Worm (Caenorhabditis elegans) whole organism, early embryonic: ENCODE measurements around the gene T24E12.3.

ENCODE experiments used
- F13C5.2 ChIP-seq: sonication (generic microtip); optimal IDR thresholded peaks from 2 replicates; lab custom pipeline; 2017; ENCODE audit warnings: mild to moderate bottlenecking, missing genetic modification characterization, inconsistent platforms, missing compliant biosample characterization
- aly-1 ChIP-seq: sonication (generic microtip); optimal IDR thresholded peaks from 2 replicates; lab custom pipeline; 2016; ENCODE audit warnings: missing genetic modification characterization, missing compliant biosample characterization
- ama-1 ChIP-seq: fragments of 150-350 bp; optimal IDR thresholded peaks from 2 replicates; lab custom pipeline; 2014
- ceh-13 ChIP-seq: fragments of 200-800 bp; sonication (Bioruptor generic); optimal IDR thresholded peaks from 2 replicates; lab custom pipeline; 2018; ENCODE audit warnings: mild to moderate bottlenecking, missing genetic modification characterization, missing compliant biosample characterization
- flt-1 ChIP-seq: fragments of 200-800 bp; sonication (Bioruptor generic); IDR thresholded peaks from 2 replicates; pipeline ENCODE4 v1.3.6; 2022; ENCODE audit warnings: missing genetic modification characterization, missing compliant biosample characterization
- hmbx-1 ChIP-seq: sonication (generic microtip); optimal IDR thresholded peaks from 2 replicates; lab custom pipeline; 2016; ENCODE audit warnings: mild to moderate bottlenecking, missing genetic modification characterization, missing compliant biosample characterization
- hmg-4 ChIP-seq: fragments of 200-800 bp; sonication (Bioruptor generic); optimal IDR thresholded peaks from 2 replicates; lab custom pipeline; 2018; ENCODE audit warnings: mild to moderate bottlenecking, missing genetic modification characterization, missing compliant biosample characterization
- pes-1 ChIP-seq: fragments of 200-800 bp; sonication (Bioruptor generic); IDR thresholded peaks from 2 replicates; pipeline ENCODE4 v1.3.6; 2022; ENCODE audit warnings: missing genetic modification reagents, missing genetic modification characterization, missing compliant biosample characterization
- scrt-1 ChIP-seq: fragments of 200-800 bp; sonication (Bioruptor generic); IDR thresholded peaks from 2 replicates; pipeline ENCODE4 v1.3.6; 2022; ENCODE audit warnings: missing genetic modification characterization, missing compliant biosample characterization
- sea-1 ChIP-seq: fragments of 200-800 bp; sonication (Bioruptor generic); conservative IDR thresholded peaks from 2 replicates; pipeline ENCODE4 v1.3.6; 2022; ENCODE audit warnings: missing genetic modification characterization, missing compliant biosample characterization
- tbx-37 ChIP-seq: fragments of 200-800 bp; sonication (Bioruptor generic); conservative IDR thresholded peaks from 2 replicates; pipeline ENCODE4 v1.3.6; 2022; ENCODE audit warnings: missing genetic modification reagents, missing genetic modification characterization, missing compliant biosample characterization

DNA sequence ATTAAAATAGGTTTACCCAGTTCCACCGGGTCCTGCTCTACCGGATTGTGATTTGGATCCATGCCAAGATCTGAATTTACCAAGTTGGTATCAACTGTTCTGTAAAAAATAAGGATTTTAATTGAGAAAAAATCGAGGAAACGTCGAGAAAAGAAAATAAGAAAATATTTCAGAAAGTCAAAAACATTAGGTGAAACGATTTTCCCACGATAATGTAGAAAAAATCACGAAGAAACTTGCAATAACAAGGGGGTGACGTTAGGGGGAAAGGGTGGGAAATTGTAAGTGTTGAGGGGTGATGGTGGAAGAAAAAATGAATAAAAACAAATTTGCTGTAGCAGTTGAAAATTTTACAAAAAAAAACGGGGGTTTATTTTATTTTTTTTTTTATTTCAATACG lies 2.7 kb upstream of the T24E12.3 start, which contains the start of gene T24E12.10:
- TF ChIP-seq ama-1 (lab: Kevin White, UChicago) (no peak), F13C5.2 (tag; lab: Kevin White, UChicago) (no peak), flt-1 (no peak), scrt-1 (no peak), tbx-37 (GFP tag; lab: Robert Waterston, UW) (no peak), aly-1 (tag; lab: Kevin White, UChicago) (no peak), sea-1 (GFP tag; lab: Robert Waterston, UW) (no peak), pes-1 (GFP tag; lab: Robert Waterston, UW) (no peak), hmg-4 (no peak), hmbx-1 (tag; lab: Kevin White, UChicago) (no peak), ceh-13 (GFP tag; lab: Kevin White, UChicago) (no peak)
